Worm (Caenorhabditis elegans) whole organism, early embryonic: ENCODE data around the gene tbc-3.

Experiments used
- B0310.2 ChIP-seq: sonication (generic microtip); optimal IDR thresholded peaks from 2 replicates; lab custom pipeline; 2016; ENCODE audit warnings: mild to moderate bottlenecking, missing genetic modification characterization, missing compliant biosample characterization
- F13C5.2 ChIP-seq: sonication (generic microtip); optimal IDR thresholded peaks from 2 replicates; lab custom pipeline; 2017; ENCODE audit warnings: mild to moderate bottlenecking, missing genetic modification characterization, inconsistent platforms, missing compliant biosample characterization
- aly-1 ChIP-seq: sonication (generic microtip); optimal IDR thresholded peaks from 2 replicates; lab custom pipeline; 2016; ENCODE audit warnings: missing genetic modification characterization, missing compliant biosample characterization
- ama-1 ChIP-seq: fragments of 150-350 bp; optimal IDR thresholded peaks from 2 replicates; lab custom pipeline; 2014
- ceh-13 ChIP-seq: fragments of 200-800 bp; sonication (Bioruptor generic); optimal IDR thresholded peaks from 2 replicates; lab custom pipeline; 2018; ENCODE audit warnings: mild to moderate bottlenecking, missing genetic modification characterization, missing compliant biosample characterization
- ceh-36 ChIP-seq: sonication (generic microtip); optimal IDR thresholded peaks from 2 replicates; lab custom pipeline; 2016; ENCODE audit warnings: missing genetic modification characterization, inconsistent platforms, missing compliant biosample characterization
- ets-7 ChIP-seq: sonication (generic microtip); optimal IDR thresholded peaks from 2 replicates; lab custom pipeline; 2016; ENCODE audit warnings: missing genotype, missing genetic modification characterization, missing compliant biosample characterization
- flt-1 ChIP-seq: fragments of 200-800 bp; sonication (Bioruptor generic); IDR thresholded peaks from 2 replicates; pipeline ENCODE4 v1.3.6; 2022; ENCODE audit warnings: missing genetic modification characterization, missing compliant biosample characterization
- hmbx-1 ChIP-seq: sonication (generic microtip); optimal IDR thresholded peaks from 2 replicates; lab custom pipeline; 2016; ENCODE audit warnings: mild to moderate bottlenecking, missing genetic modification characterization, missing compliant biosample characterization
- hmg-4 ChIP-seq: fragments of 200-800 bp; sonication (Bioruptor generic); optimal IDR thresholded peaks from 2 replicates; lab custom pipeline; 2018; ENCODE audit warnings: mild to moderate bottlenecking, missing genetic modification characterization, missing compliant biosample characterization
- hnd-1 ChIP-seq: sonication (generic microtip); optimal IDR thresholded peaks from 2 replicates; lab custom pipeline; 2016; ENCODE audit warnings: missing genetic modification characterization, missing compliant biosample characterization
- pes-1 ChIP-seq: fragments of 200-800 bp; sonication (Bioruptor generic); IDR thresholded peaks from 2 replicates; pipeline ENCODE4 v1.3.6; 2022; ENCODE audit warnings: missing genetic modification reagents, missing genetic modification characterization, missing compliant biosample characterization
- scrt-1 ChIP-seq: fragments of 200-800 bp; sonication (Bioruptor generic); IDR thresholded peaks from 2 replicates; pipeline ENCODE4 v1.3.6; 2022; ENCODE audit warnings: missing genetic modification characterization, missing compliant biosample characterization
- sea-1 ChIP-seq: fragments of 200-800 bp; sonication (Bioruptor generic); conservative IDR thresholded peaks from 2 replicates; pipeline ENCODE4 v1.3.6; 2022; ENCODE audit warnings: missing genetic modification characterization, missing compliant biosample characterization
- tbx-11 ChIP-seq: fragments of 200-800 bp; sonication (Bioruptor generic); IDR thresholded peaks from 2 replicates; pipeline ENCODE4 v1.3.6; 2022; ENCODE audit warnings: missing genetic modification characterization, missing compliant biosample characterization
- tbx-37 ChIP-seq: fragments of 200-800 bp; sonication (Bioruptor generic); conservative IDR thresholded peaks from 2 replicates; pipeline ENCODE4 v1.3.6; 2022; ENCODE audit warnings: missing genetic modification reagents, missing genetic modification characterization, missing compliant biosample characterization
- tra-4 ChIP-seq: sonication (generic microtip); optimal IDR thresholded peaks from 2 replicates; lab custom pipeline; 2017; ENCODE audit warnings: missing genetic modification characterization, missing compliant biosample characterization

The tbc-3 gene

ce11 chrIV:9933580-9933979 lies 34.8 kb downstream of the tbc-3 start, which contains the start of gene spe-29:
Gene spe-29, plus strand, starts transcription at chrIV:9933880.
- TF ChIP-seq F13C5.2 (tag; lab: Kevin White, UChicago), result no peak

ce11 chrIV:9943214-9943613 lies 44.4 kb downstream of the tbc-3 start:
- TF ChIP-seq F13C5.2 (tag; lab: Kevin White, UChicago) (no peak), ama-1 (no peak), tbx-11 (no peak), hmg-4 (GFP tag; lab: Kevin White, UChicago) (no peak), sea-1 (GFP tag; lab: Robert Waterston, UW) (no peak), ceh-36 (tag; lab: Kevin White, UChicago) (no peak), ceh-13 (GFP tag; lab: Kevin White, UChicago) (no peak), aly-1 (no peak), B0310.2 (tag; lab: Kevin White, UChicago) (no peak), tbx-37 (GFP tag; lab: Robert Waterston, UW) (no peak), hnd-1 (tag; lab: Kevin White, UChicago) (no peak), flt-1 (GFP tag; lab: Robert Waterston, UW) (no peak), scrt-1 (no peak), pes-1 (GFP tag; lab: Robert Waterston, UW) (no peak), ets-7 (tag; lab: Kevin White, UChicago) (no peak), hmbx-1 (tag; lab: Kevin White, UChicago) (no peak), tra-4 (no peak)

ce11 chrIV:9944279-9944678 lies 45.5 kb downstream of the tbc-3 start:
- TF ChIP-seq pes-1 (GFP tag; lab: Robert Waterston, UW), result no peak

ce11 chrIV:9948035-9948434 lies 49.2 kb downstream of the tbc-3 start:
- TF ChIP-seq ama-1 (no peak), F13C5.2 (tag; lab: Kevin White, UChicago) (no peak), scrt-1 (no peak), ceh-13 (GFP tag; lab: Kevin White, UChicago) (no peak), aly-1 (no peak), tbx-37 (GFP tag; lab: Robert Waterston, UW) (no peak), hmg-4 (GFP tag; lab: Kevin White, UChicago) (no peak)
